Worm (Caenorhabditis elegans): Measurements from ENCODE around the gene W08E12.6.
A peak's percentile ranks its signal among the peaks of the same experiment; 100 is the strongest.

Gene W08E12.6

ce11 chrIV:3278822-3279221, 19.6 kb upstream of the W08E12.6 start:
- no peak for TF ChIP-seq snpc-4 (tag; optimal IDR thresholded peaks at IDR 0.05)

DNA sequence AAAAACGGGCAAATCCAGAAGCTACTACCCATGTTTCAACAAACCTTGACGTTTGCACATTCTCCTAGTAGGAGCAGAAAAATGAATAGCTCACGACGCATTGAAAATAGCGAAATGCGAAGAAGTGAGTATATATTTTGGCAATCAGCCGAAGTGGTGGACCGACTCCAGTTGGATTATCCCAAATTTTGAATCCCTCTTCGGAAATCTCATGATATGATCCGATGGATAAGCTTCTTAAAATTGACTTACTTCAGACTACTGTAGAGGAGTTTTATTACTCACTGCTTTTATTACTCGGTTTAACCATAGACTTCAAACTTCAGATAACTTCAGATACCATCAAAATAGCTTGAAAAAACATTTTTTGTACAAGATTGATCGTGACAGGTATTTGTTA, 9.2 kb upstream of the W08E12.6 start, which contains the start of gene gcy-23:
TSS of gene gcy-23 (minus strand) at position 101 of the 400 bp plus-strand sequence.
- no peak for TF ChIP-seq elt-3 (tag; optimal IDR thresholded peaks at IDR 0.05)
- no peak for TF ChIP-seq lin-14 (GFP tag; optimal IDR thresholded peaks at IDR 0.05)
- no peak for TF ChIP-seq nhr-28 (tag; optimal IDR thresholded peaks at IDR 0.05)
- no peak for TF ChIP-seq irx-1 (tag; optimal IDR thresholded peaks at IDR 0.05)
- TF ChIP-seq hpl-2 (GFP tag; optimal IDR thresholded peaks at IDR 0.05): no peak
- TF ChIP-seq F16B12.6 (tag; optimal IDR thresholded peaks at IDR 0.05): no peak
- TF ChIP-seq egl-27 (tag; optimal IDR thresholded peaks at IDR 0.05): no peak
- no peak for TF ChIP-seq swsn-7 (tag; optimal IDR thresholded peaks at IDR 0.05)
- no peak for TF ChIP-seq Y116A8C.19 (tag; optimal IDR thresholded peaks at IDR 0.05; ENCODE audit: borderline replicate concordance)
- TF ChIP-seq sup-37 (GFP tag; optimal IDR thresholded peaks at IDR 0.05): no peak
- no peak for TF ChIP-seq isw-1 (GFP tag; IDR thresholded peaks at IDR 0.05)
- TF ChIP-seq unc-98 (GFP tag; IDR thresholded peaks at IDR 0.05): no peak

DNA sequence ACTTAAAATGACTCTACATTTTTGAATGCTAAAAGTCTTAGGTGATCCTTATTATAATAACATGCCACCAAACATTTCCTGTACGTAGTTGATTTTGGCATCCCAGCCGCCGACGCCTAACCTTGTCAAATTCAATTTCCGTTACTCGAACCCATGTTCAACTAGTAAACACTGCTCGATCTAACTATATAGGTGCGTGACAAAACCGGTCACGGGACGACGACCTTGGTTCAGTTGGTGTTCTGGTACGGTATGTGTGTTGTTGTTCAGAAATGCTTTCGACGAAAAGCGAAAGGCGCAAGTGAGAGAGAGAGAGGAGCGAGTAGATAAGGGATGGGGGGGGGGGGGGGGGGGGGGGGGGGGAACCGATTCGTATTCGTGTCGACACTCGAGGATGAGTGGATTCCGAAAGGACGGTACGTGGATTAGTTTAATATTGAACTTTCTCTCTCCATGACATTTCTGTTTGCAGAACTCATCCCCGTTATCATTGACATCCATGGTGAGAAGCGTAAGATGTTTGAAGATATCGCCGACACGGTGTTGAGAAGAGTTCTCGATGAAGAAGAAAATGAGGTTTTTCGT, 6.3 kb upstream of the W08E12.6 start, which contains the start of gene W08E12.8:
TSS of gene W08E12.8 (plus strand) at position 395 of the 585 bp plus-strand sequence.
- TF ChIP-seq rnt-1 (tag; optimal IDR thresholded peaks at IDR 0.05): no peak
- TF ChIP-seq nhr-85 (tag): peak; percentile 70
- no peak for TF ChIP-seq ceh-8 (GFP tag; optimal IDR thresholded peaks at IDR 0.05)
- TF ChIP-seq ceh-63 (GFP tag; optimal IDR thresholded peaks at IDR 0.05): no peak
- peak; percentile 26 for TF ChIP-seq blmp-1 (tag; optimal IDR thresholded peaks at IDR 0.05)
- TF ChIP-seq alr-1 (tag; optimal IDR thresholded peaks at IDR 0.05; ENCODE audit: borderline replicate concordance): no peak
- TF ChIP-seq mdl-1 (tag; optimal IDR thresholded peaks at IDR 0.05): no peak
- no peak for TF ChIP-seq xbp-1 (tag; optimal IDR thresholded peaks at IDR 0.05)
- no peak for TF ChIP-seq nhr-47 (tag; optimal IDR thresholded peaks at IDR 0.05)
- TF ChIP-seq ztf-4 (tag; optimal IDR thresholded peaks at IDR 0.05): no peak
- no peak for TF ChIP-seq lin-14 (GFP tag; optimal IDR thresholded peaks at IDR 0.05)
- peak; percentile 5 for TF ChIP-seq snu-23 (GFP tag; optimal IDR thresholded peaks at IDR 0.05)
- no peak for TF ChIP-seq swsn-7 (tag; optimal IDR thresholded peaks at IDR 0.05)
- no peak for TF ChIP-seq nhr-11 (tag; optimal IDR thresholded peaks at IDR 0.05)
- TF ChIP-seq unc-30 (tag; optimal IDR thresholded peaks at IDR 0.05): no peak
- no peak for TF ChIP-seq egl-13 (tag; optimal IDR thresholded peaks at IDR 0.05)

ce11 chrIV:3293800-3294493, 4.5 kb upstream of the W08E12.6 start:
- TF ChIP-seq alr-1 (tag; optimal IDR thresholded peaks at IDR 0.05; ENCODE audit: borderline replicate concordance) (peak; percentile 62), nhr-19 (GFP tag; conservative IDR thresholded peaks at IDR 0.05) (no peak), efl-1 (optimal IDR thresholded peaks at IDR 0.05) (no peak), efl-1 (GFP tag; optimal IDR thresholded peaks at IDR 0.05 in 1 of 2) (peak in 1 of 2 experiments; percentile 79), dsc-1 (tag; optimal IDR thresholded peaks at IDR 0.05) (no peak)

- TF ChIP-seq fkh-4 (tag; optimal IDR thresholded peaks at IDR 0.05; ENCODE audit: borderline replicate concordance) (no peak), hlh-17 (GFP tag; optimal IDR thresholded peaks at IDR 0.05; ENCODE audit: borderline replicate concordance) (no peak), nhr-19 (GFP tag; conservative IDR thresholded peaks at IDR 0.05) (peak; percentile 92), nhr-11 (tag; optimal IDR thresholded peaks at IDR 0.05) (peak; percentile 68), ets-5 (GFP tag; IDR thresholded peaks at IDR 0.05) (no peak), pqm-1 (tag; optimal IDR thresholded peaks at IDR 0.05) (no peak), unc-30 (tag; optimal IDR thresholded peaks at IDR 0.05) (no peak), mab-9 (GFP tag; IDR thresholded peaks at IDR 0.05) (peak; percentile 82), sox-4 (tag; optimal IDR thresholded peaks at IDR 0.05) (peak; percentile 64), aha-1 (tag; optimal IDR thresholded peaks at IDR 0.05) (no peak), sptf-1 (tag; optimal IDR thresholded peaks at IDR 0.05) (no peak), pax-3 (tag; optimal IDR thresholded peaks at IDR 0.05) (peak; percentile 88), nhr-90 (tag; optimal IDR thresholded peaks at IDR 0.05; ENCODE audit: poor library complexity) (peak; percentile 90), nhr-84 (tag; optimal IDR thresholded peaks at IDR 0.05) (no peak), unc-98 (GFP tag; IDR thresholded peaks at IDR 0.05) (no peak; the same call in 1 of the 2 replicates), ceh-90 (tag; optimal IDR thresholded peaks at IDR 0.05) (no peak), C34B4.2 (tag; optimal IDR thresholded peaks at IDR 0.05) (no peak)
These were observed 3.7 kb upstream of the W08E12.6 start, which contains the start of gene W08E12.7 for ce11 chrIV:3294553-3295185. W08E12.7 (plus strand) TSS chrIV:3295135.
